Worm (Caenorhabditis elegans) whole organism, L4 larva: Measurements from ENCODE around the gene sdz-5.
A peak's percentile ranks its signal among the peaks of the same experiment; 100 is the strongest.

Experiments
- F26F4.8 ChIP-seq: fragments of 200-800 bp; sonication (Bioruptor generic); conservative IDR thresholded peaks from 2 replicates; pipeline ENCODE4 v1.3.6; 2022; ENCODE audit warnings: missing genetic modification characterization, missing compliant biosample characterization
- R02D3.7 ChIP-seq: fragments of 150-350 bp; sonication (generic microtip); optimal IDR thresholded peaks from 3 replicates; lab custom pipeline; 2014; ENCODE audit warnings: missing biosample characterization, missing genetic modification characterization
- Y105C5A.15 ChIP-seq: fragments of 200-800 bp; sonication (Bioruptor generic); IDR thresholded peaks from 2 replicates; pipeline ENCODE4 v1.3.6; 2022; ENCODE audit warnings: missing genetic modification characterization, missing compliant biosample characterization
- ZK337.2 ChIP-seq: fragments of 200-800 bp; sonication (Bioruptor generic); IDR thresholded peaks from 2 replicates; pipeline ENCODE4 v1.3.6; 2022; ENCODE audit warnings: missing genetic modification reagents, missing genetic modification characterization, missing compliant biosample characterization
- aha-1 ChIP-seq: fragments of 150-350 bp; peaks from one replicate; lab custom pipeline; 2014; ENCODE audit warnings: missing biosample characterization, missing genetic modification characterization
- ama-1 ChIP-seq: fragments of 150-350 bp; optimal IDR thresholded peaks from 2 replicates; lab custom pipeline; 2014; ENCODE audit warnings: inconsistent platforms, mixed read lengths
- attf-4 ChIP-seq: sonication (generic microtip); optimal IDR thresholded peaks from 3 replicates; lab custom pipeline; 2017; ENCODE audit warnings: missing biosample characterization, missing genetic modification characterization
- ceh-20 ChIP-seq: fragments of 200-800 bp; sonication (Bioruptor generic); IDR thresholded peaks from 2 replicates; pipeline ENCODE4 v1.3.6; 2022; ENCODE audit warnings: missing genetic modification reagents, missing genetic modification characterization, missing compliant biosample characterization
- ceh-32 ChIP-seq: sonication (generic microtip); optimal IDR thresholded peaks from 2 replicates; lab custom pipeline; 2016; ENCODE audit warnings: mild to moderate bottlenecking, missing genetic modification characterization, missing compliant biosample characterization; ENCODE audit not compliant: poor library complexity
- ceh-82 ChIP-seq: sonication (generic microtip); optimal IDR thresholded peaks from 2 replicates; lab custom pipeline; 2017; ENCODE audit warnings: missing biosample characterization, missing genetic modification characterization
- ctbp-1 ChIP-seq: fragments of 200-800 bp; sonication (Bioruptor generic); IDR thresholded peaks from 2 replicates; pipeline ENCODE4 v1.3.6; 2022; ENCODE audit warnings: missing genetic modification reagents, missing genetic modification characterization, missing compliant biosample characterization
- dmd-8 ChIP-seq: fragments of 200-800 bp; sonication (Bioruptor generic); IDR thresholded peaks from 2 replicates; pipeline ENCODE4 v1.3.6; 2022; ENCODE audit warnings: missing genetic modification characterization, missing compliant biosample characterization
- duxl-1 ChIP-seq: sonication (generic microtip); optimal IDR thresholded peaks from 2 replicates; lab custom pipeline; 2016; ENCODE audit warnings: mild to moderate bottlenecking, missing genetic modification characterization, moderate library complexity, missing compliant biosample characterization; ENCODE audit not compliant: poor library complexity
- egl-43 ChIP-seq: fragments of 200-800 bp; sonication (Bioruptor generic); IDR thresholded peaks from 2 replicates; pipeline ENCODE4 v1.3.6; 2022; ENCODE audit warnings: missing genetic modification reagents, missing genetic modification characterization, missing compliant biosample characterization
- fkh-10 ChIP-seq: fragments of 150-350 bp; optimal IDR thresholded peaks from 2 replicates; lab custom pipeline; 2014; ENCODE audit warnings: missing biosample characterization, missing genetic modification reagents, missing genetic modification characterization
- hlh-11 ChIP-seq: fragments of 200-800 bp; sonication (Bioruptor generic); optimal IDR thresholded peaks from 2 replicates; lab custom pipeline; 2018; ENCODE audit warnings: mild to moderate bottlenecking, missing genetic modification characterization, missing compliant biosample characterization
- jun-1 ChIP-seq: fragments of 150-350 bp; optimal IDR thresholded peaks from 2 replicates; lab custom pipeline; 2014; ENCODE audit warnings: missing biosample characterization, missing genetic modification reagents, missing genetic modification characterization
- lim-7 ChIP-seq: fragments of 200-800 bp; sonication (Bioruptor generic); IDR thresholded peaks from 2 replicates; pipeline ENCODE4 v1.3.6; 2022; ENCODE audit warnings: missing genetic modification characterization, missing compliant biosample characterization
- lin-13 ChIP-seq: fragments of 150-350 bp; optimal IDR thresholded peaks from 2 replicates; lab custom pipeline; 2014; ENCODE audit warnings: missing biosample characterization, missing genetic modification reagents, missing genetic modification characterization
- lin-38 ChIP-seq: fragments of 200-800 bp; sonication (Bioruptor generic); IDR thresholded peaks from 2 replicates; pipeline ENCODE4 v1.3.6; 2022; ENCODE audit warnings: missing genetic modification reagents, missing genetic modification characterization, missing compliant biosample characterization
- lsy-2 ChIP-seq, 2 experiments: fragments of 150-350 bp in 1 of 2; sonication (generic microtip) in 1 of 2; optimal IDR thresholded peaks; 2 replicates each; lab custom pipeline; 2014 to 2017; ENCODE audit warnings: missing biosample characterization in 2 of 2, missing genetic modification characterization in 2 of 2
- mdl-1 ChIP-seq, 2 experiments: fragments of 150-350 bp in 1 of 2; sonication (generic microtip) in 1 of 2; optimal IDR thresholded peaks; 2 replicates each; lab custom pipeline; 2014 to 2017; ENCODE audit warnings: missing biosample characterization in 2 of 2, missing genetic modification characterization in 2 of 2
- mep-1 ChIP-seq: fragments of 150-350 bp; sonication (generic microtip); optimal IDR thresholded peaks from 3 replicates; lab custom pipeline; 2014; ENCODE audit warnings: missing biosample characterization, missing genetic modification characterization
- mes-2 ChIP-seq: sonication (generic microtip); optimal IDR thresholded peaks from 2 replicates; lab custom pipeline; 2016; ENCODE audit warnings: missing genotype, mild to moderate bottlenecking, missing genetic modification characterization, missing compliant biosample characterization; ENCODE audit not compliant: poor library complexity, severe bottlenecking
- nhr-111 ChIP-seq: fragments of 200-800 bp; sonication (Bioruptor generic); optimal IDR thresholded peaks from 2 replicates; lab custom pipeline; 2018; ENCODE audit warnings: mild to moderate bottlenecking, missing genetic modification characterization, missing compliant biosample characterization
- nhr-237 ChIP-seq: sonication (generic microtip); optimal IDR thresholded peaks from 2 replicates; lab custom pipeline; 2017; ENCODE audit warnings: missing biosample characterization, missing genetic modification characterization
- nhr-25 ChIP-seq: sonication (generic microtip); optimal IDR thresholded peaks from 2 replicates; lab custom pipeline; 2017; ENCODE audit warnings: missing genetic modification characterization, mild to moderate bottlenecking, missing compliant biosample characterization, antibody characterized with exemption, moderate library complexity, borderline replicate concordance; ENCODE audit not compliant: insufficient read depth
- nhr-76 ChIP-seq: fragments of 150-350 bp; optimal IDR thresholded peaks from 2 replicates; lab custom pipeline; 2014; ENCODE audit warnings: missing biosample characterization, missing genetic modification characterization
- php-3 ChIP-seq: fragments of 200-800 bp; sonication (Bioruptor generic); IDR thresholded peaks from 2 replicates; pipeline ENCODE4 v1.3.6; 2022; ENCODE audit warnings: missing genetic modification reagents, missing genetic modification characterization, missing compliant biosample characterization
- pqm-1 ChIP-seq: sonication (generic microtip); optimal IDR thresholded peaks from 2 replicates; lab custom pipeline; 2017; ENCODE audit warnings: missing biosample characterization, missing genetic modification characterization
- rbr-2 ChIP-seq: sonication (generic microtip); optimal IDR thresholded peaks from 2 replicates; lab custom pipeline; 2016; ENCODE audit warnings: missing genotype, missing genetic modification characterization, missing compliant biosample characterization
- set-16 ChIP-seq: fragments of 200-800 bp; sonication (Bioruptor generic); IDR thresholded peaks from 2 replicates; pipeline ENCODE4 v1.3.6; 2022; ENCODE audit warnings: missing genetic modification reagents, missing genetic modification characterization, missing compliant biosample characterization
- snpc-1.2 ChIP-seq: fragments of 200-800 bp; sonication (Bioruptor generic); IDR thresholded peaks from 2 replicates; pipeline ENCODE4 v1.3.6; 2022; ENCODE audit warnings: missing genetic modification reagents, missing genetic modification characterization, missing compliant biosample characterization
- spr-1 ChIP-seq: sonication (generic microtip); optimal IDR thresholded peaks from 2 replicates; lab custom pipeline; 2016; ENCODE audit warnings: mild to moderate bottlenecking, missing genetic modification characterization, missing compliant biosample characterization
- zip-2 ChIP-seq: fragments of 150-350 bp; optimal IDR thresholded peaks from 2 replicates; lab custom pipeline; 2014; ENCODE audit warnings: missing biosample characterization, missing genetic modification characterization
- ztf-11 ChIP-seq: fragments of 150-350 bp; optimal IDR thresholded peaks from 2 replicates; lab custom pipeline; 2014; ENCODE audit warnings: missing biosample characterization, missing genetic modification characterization

Gene sdz-5

ce11 chrII:2992300-2992699 lies 16.2 kb upstream of the sdz-5 start:
- TF ChIP-seq zip-2 (tag; lab: Kevin White, UChicago) (no peak), mes-2 (tag; lab: Kevin White, UChicago) (peak; percentile 53)

DNA sequence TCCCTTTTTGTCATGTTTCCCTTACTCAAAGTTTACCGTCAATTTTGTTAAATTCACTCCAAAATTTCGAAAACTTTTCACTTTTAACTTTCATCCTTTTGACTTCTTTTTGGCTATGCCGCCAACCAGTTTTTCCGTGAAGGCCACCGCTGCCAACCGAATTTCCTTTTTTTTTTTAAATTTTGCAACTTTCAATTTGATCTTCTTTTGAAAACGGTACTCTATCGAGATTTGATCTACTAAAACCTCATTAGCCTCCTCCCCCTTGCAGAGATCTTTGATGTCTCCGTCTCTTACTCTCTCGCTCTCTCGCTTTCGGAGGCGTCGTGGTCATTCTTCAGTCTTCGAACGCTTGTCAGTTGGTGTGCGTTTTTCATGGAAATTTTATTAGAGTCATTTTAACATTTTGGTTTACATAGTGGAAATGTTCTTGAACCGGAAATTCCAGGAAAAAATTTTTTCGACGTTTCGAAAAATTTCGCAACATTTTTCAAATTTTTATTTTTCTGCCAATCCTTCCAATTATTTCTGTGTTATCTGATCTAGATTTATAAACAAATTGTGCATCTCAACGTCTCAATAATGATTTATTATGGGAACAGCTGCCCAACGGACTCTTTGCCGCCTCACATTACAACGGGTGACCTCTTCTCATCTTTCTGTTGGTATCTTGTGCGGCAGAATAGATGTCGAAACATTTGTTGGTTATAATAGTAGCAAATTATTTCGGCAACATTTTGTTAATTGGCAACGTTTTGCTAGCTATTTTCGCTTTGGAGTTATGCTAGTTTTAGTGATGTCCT lies 13.7 kb upstream of the sdz-5 start:
- TF ChIP-seq aha-1 (tag; lab: Kevin White, UChicago) (peak; percentile 77), snpc-1.2 (GFP tag; lab: Robert Waterston, UW) (no peak), egl-43 (GFP tag; lab: Robert Waterston, UW) (no peak), ceh-20 (GFP tag; lab: Robert Waterston, UW) (0 out of 2 replicates have a peak, but pooled peaks have one; percentile 10)

ce11 chrII:2996721-2997120 lies 11.8 kb upstream of the sdz-5 start, which contains the start of gene lido-8:
Gene lido-8 (plus strand): TSS chrII:2997021.
- peak; percentile 52 for TF ChIP-seq aha-1 (tag; lab: Kevin White, UChicago)
- no peak for TF ChIP-seq lin-38 (GFP tag; lab: Robert Waterston, UW)

ce11 chrII:2997828-2998441 lies 10.6 kb upstream of the sdz-5 start:
- TF ChIP-seq Y105C5A.15 (GFP tag; lab: Robert Waterston, UW) (no peak), F26F4.8 (no peak), duxl-1 (peak; percentile 16), ama-1 (no peak), fkh-10 (GFP tag; lab: Kevin White, UChicago) (no peak), ztf-11 (tag; lab: Kevin White, UChicago) (no peak), mdl-1 (tag; optimal IDR thresholded peaks at IDR 0.05; lab: Kevin White, UChicago) (no peak)

ce11 chrII:3000535-3001264 lies 7.8 kb upstream of the sdz-5 start, which contains the start of gene lido-9:
Gene lido-9 (plus strand): TSS chrII:3000768.
- TF ChIP-seq duxl-1 (peak; percentile 38), hlh-11 (tag; lab: Kevin White, UChicago) (no peak), rbr-2 (no peak), php-3 (no peak), attf-4 (tag; lab: Kevin White, UChicago) (no peak), nhr-111 (GFP tag; lab: Kevin White, UChicago) (no peak), jun-1 (tag; lab: Kevin White, UChicago) (no peak), set-16 (GFP tag; lab: Robert Waterston, UW) (peak; percentile 67), ceh-82 (tag; lab: Kevin White, UChicago) (no peak), ctbp-1 (GFP tag; lab: Robert Waterston, UW) (no peak), nhr-237 (tag; lab: Kevin White, UChicago) (no peak), pqm-1 (no peak), lim-7 (GFP tag; lab: Robert Waterston, UW) (no peak), ZK337.2 (GFP tag; lab: Robert Waterston, UW) (no peak), lsy-2 (tag; optimal IDR thresholded peaks at IDR 0.05; lab: Kevin White, UChicago) (no peak), R02D3.7 (tag; lab: Kevin White, UChicago) (no peak), nhr-25 (tag; lab: Kevin White, UChicago) (no peak), mep-1 (tag; lab: Kevin White, UChicago) (no peak), ceh-32 (tag; lab: Kevin White, UChicago) (no peak), dmd-8 (GFP tag; lab: Robert Waterston, UW) (0 out of 2 replicates have a peak, but pooled peaks have one; percentile 4), lin-13 (GFP tag; lab: Kevin White, UChicago) (no peak), ama-1 (no peak), nhr-76 (tag; lab: Kevin White, UChicago) (no peak), spr-1 (tag; lab: Kevin White, UChicago) (no peak), mdl-1 (tag; optimal IDR thresholded peaks at IDR 0.05; lab: Kevin White, UChicago) (no peak)
- TF ChIP-seq, all 104 proteins: peak for 3
